Worm (Caenorhabditis elegans) whole organism, young adult: ENCODE measurements around the gene str-240.

Experiments used
- akir-1 ChIP-seq: fragments of 200-800 bp; sonication (Bioruptor generic); optimal IDR thresholded peaks from 2 replicates; lab custom pipeline; 2018; ENCODE audit warnings: mild to moderate bottlenecking, missing genetic modification characterization, moderate library complexity, missing compliant biosample characterization
- hmg-20 ChIP-seq: fragments of 200-800 bp; sonication (Bioruptor generic); IDR thresholded peaks from 2 replicates; pipeline ENCODE4 v1.3.6; 2022; ENCODE audit warnings: missing genetic modification reagents, missing genetic modification characterization, missing compliant biosample characterization
- hrde-1 ChIP-seq: sonication (generic microtip); optimal IDR thresholded peaks from 2 replicates; lab custom pipeline; 2016; ENCODE audit warnings: missing genetic modification characterization, mild to moderate bottlenecking, missing compliant biosample characterization, moderate library complexity, missing genotype, missing genetic modification reagents, borderline replicate concordance

DNA sequence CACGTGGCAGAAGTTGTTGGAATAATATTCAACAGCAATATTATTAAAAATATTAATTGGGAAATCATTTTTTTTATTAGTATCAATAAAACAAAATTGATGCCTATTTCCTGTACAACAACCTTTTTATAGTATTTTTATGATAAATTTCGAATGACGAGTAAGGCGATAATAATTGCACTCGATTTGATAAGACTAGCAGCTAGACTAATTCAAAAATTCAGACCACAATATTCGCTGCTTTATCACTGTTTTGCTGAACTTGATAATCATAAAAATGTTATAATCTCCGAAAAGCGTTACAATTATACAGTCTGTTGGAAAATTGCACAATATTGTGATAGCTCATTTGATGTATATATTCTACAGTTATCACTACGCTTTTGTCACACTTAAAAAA lies 23.9 kb upstream of the str-240 start, which contains the start of gene oac-32:
- TF ChIP-seq hmg-20 (GFP tag; lab: Robert Waterston, UW) (no peak), akir-1 (GFP tag; lab: Kevin White, UChicago) (no peak), hrde-1 (tag; lab: Kevin White, UChicago) (no peak)
